Fruit fly (Drosophila melanogaster) whole organism, adult: ENCODE measurements around the gene VhaSFD.

Experiments
- CG11617 ChIP-seq: fragments of 200-800 bp; sonication (Bioruptor generic); optimal IDR thresholded peaks from 2 replicates; lab custom pipeline; 2017; ENCODE audit warnings: mild to moderate bottlenecking, missing biosample characterization, missing genetic modification reagents, missing genetic modification characterization
- kay ChIP-seq: fragments of 200-800 bp; sonication (Bioruptor generic); peaks from one replicate; lab custom pipeline; 2016; ENCODE audit warnings: missing biosample characterization, missing genetic modification characterization, borderline replicate concordance
- ovo ChIP-seq: fragments of 200-800 bp; sonication (Bioruptor generic); optimal IDR thresholded peaks from 2 replicates; lab custom pipeline; 2016; ENCODE audit warnings: missing biosample characterization, missing genetic modification characterization

- no peak for TF ChIP-seq ovo (GFP tag; lab: Kevin White, UChicago)
- no peak for TF ChIP-seq CG11617
- no peak for TF ChIP-seq kay (GFP tag; lab: Kevin White, UChicago)
Observed at dm6 chr2L:16729556-16729955, 1.9 kb upstream of the VhaSFD start, which contains the start of gene Tsen2.
